Fruit fly (Drosophila melanogaster) whole organism, embryonic: ENCODE data around the gene CG31189.

Experiments
- CG10565 ChIP-seq: fragments of 200-800 bp; sonication (Bioruptor generic); optimal IDR thresholded peaks from 3 replicates; lab custom pipeline; 2016; ENCODE audit warnings: missing biosample characterization, mild to moderate bottlenecking, missing genetic modification characterization
- CG11085 ChIP-seq: fragments of 200-800 bp; sonication (Bioruptor generic); IDR thresholded peaks from 2 replicates; pipeline ENCODE4 v1.3.6; 2022; ENCODE audit warnings: missing biosample characterization, missing genetic modification characterization
- CG11504 ChIP-seq: fragments of 200-800 bp; sonication (Bioruptor generic); optimal IDR thresholded peaks from 3 replicates; lab custom pipeline; 2019; ENCODE audit warnings: missing biosample characterization, mild to moderate bottlenecking, missing genetic modification characterization, moderate library complexity
- CG12236 ChIP-seq: fragments of 200-800 bp; sonication (Bioruptor generic); optimal IDR thresholded peaks from 2 replicates; lab custom pipeline; 2016; ENCODE audit warnings: missing biosample characterization, missing genetic modification characterization
- CG12744 ChIP-seq: fragments of 200-800 bp; sonication (Bioruptor generic); optimal IDR thresholded peaks from 2 replicates; lab custom pipeline; 2016; ENCODE audit warnings: missing biosample characterization, missing genetic modification characterization
- CG16779 ChIP-seq: fragments of 200-800 bp; sonication (Bioruptor generic); IDR thresholded peaks from 2 replicates; pipeline ENCODE4 v1.3.6; 2022; ENCODE audit warnings: missing biosample characterization, missing genetic modification characterization
- CG30020 ChIP-seq: fragments of 200-800 bp; optimal IDR thresholded peaks from 2 replicates; lab custom pipeline; 2019; ENCODE audit warnings: missing biosample characterization, mild to moderate bottlenecking, missing genetic modification characterization, moderate library complexity
- CG32532 ChIP-seq: fragments of 200-800 bp; sonication (Bioruptor generic); IDR thresholded peaks from 2 replicates; pipeline ENCODE4 v1.3.6; 2022; ENCODE audit warnings: missing biosample characterization, missing genetic modification characterization
- CG34376 ChIP-seq: fragments of 200-800 bp; sonication (Bioruptor generic); optimal IDR thresholded peaks from 2 replicates; lab custom pipeline; 2018; ENCODE audit warnings: missing biosample characterization, mild to moderate bottlenecking, missing genetic modification characterization
- CG4282 ChIP-seq: fragments of 200-800 bp; sonication (Bioruptor generic); optimal IDR thresholded peaks from 2 replicates; lab custom pipeline; 2016; ENCODE audit warnings: missing biosample characterization, missing genetic modification characterization
- CG4404 ChIP-seq: fragments of 200-800 bp; sonication (Bioruptor generic); IDR thresholded peaks from 2 replicates; pipeline ENCODE4 v1.3.6; 2022; ENCODE audit warnings: missing biosample characterization, missing genetic modification characterization
- CG8359 ChIP-seq: fragments of 200-800 bp; sonication (Bioruptor generic); optimal IDR thresholded peaks from 2 replicates; lab custom pipeline; 2017; ENCODE audit warnings: missing biosample characterization, mild to moderate bottlenecking, missing genetic modification characterization, borderline replicate concordance
- Drgx ChIP-seq: fragments of 200-800 bp; sonication (Bioruptor generic); IDR thresholded peaks from 2 replicates; pipeline ENCODE4 v1.3.6; 2022; ENCODE audit warnings: missing biosample characterization, missing genetic modification characterization
- Ets97D ChIP-seq: fragments of 200-800 bp; sonication (Bioruptor generic); optimal IDR thresholded peaks from 3 replicates; lab custom pipeline; 2016; ENCODE audit warnings: missing biosample characterization, missing genetic modification characterization
- HLH3B ChIP-seq: fragments of 200-800 bp; sonication (Bioruptor generic); IDR thresholded peaks from 2 replicates; pipeline ENCODE4 v1.3.6; 2022; ENCODE audit warnings: missing biosample characterization, missing genetic modification characterization
- Hr3 ChIP-seq: fragments of 200-800 bp; sonication (Bioruptor generic); optimal IDR thresholded peaks from 3 replicates; lab custom pipeline; 2016; ENCODE audit warnings: missing biosample characterization, missing genetic modification characterization
- MBD-R2 ChIP-seq: fragments of 200-800 bp; sonication (Bioruptor generic); IDR thresholded peaks from 2 replicates; pipeline ENCODE4 v1.3.6; 2022; ENCODE audit warnings: missing biosample characterization, missing genetic modification characterization
- MTF-1 ChIP-seq: fragments of 200-800 bp; sonication (Bioruptor generic); optimal IDR thresholded peaks from 2 replicates; lab custom pipeline; 2018; ENCODE audit warnings: missing biosample characterization, mild to moderate bottlenecking, missing genetic modification characterization, borderline replicate concordance
- Med ChIP-seq: fragments of 200-800 bp; sonication (Bioruptor generic); peaks from one replicate; lab custom pipeline; 2016; ENCODE audit warnings: missing biosample characterization, missing genetic modification characterization, mild to moderate bottlenecking, inconsistent platforms, moderate library complexity
- Nf-YB ChIP-seq: fragments of 200-800 bp; sonication (Bioruptor generic); optimal IDR thresholded peaks from 3 replicates; lab custom pipeline; 2019; ENCODE audit warnings: missing biosample characterization, mild to moderate bottlenecking, missing genetic modification characterization, moderate library complexity
- Pdp1 ChIP-seq, 2 experiments: fragments of 200-800 bp; sonication (Bioruptor generic); optimal IDR thresholded peaks; 3 replicates each; lab custom pipeline; 2016; ENCODE audit warnings: missing biosample characterization in 2 of 2, missing genetic modification characterization in 2 of 2, mild to moderate bottlenecking in 1 of 2, moderate library complexity in 1 of 2
- Sry-β ChIP-seq: fragments of 200-800 bp; sonication (Bioruptor generic); optimal IDR thresholded peaks from 2 replicates; lab custom pipeline; 2018; ENCODE audit warnings: missing biosample characterization, mild to moderate bottlenecking, missing genetic modification characterization, moderate library complexity
- Sry-δ ChIP-seq: fragments of 200-800 bp; sonication (Bioruptor generic); optimal IDR thresholded peaks from 2 replicates; lab custom pipeline; 2016; ENCODE audit warnings: missing biosample characterization, missing genetic modification characterization
- TFAM ChIP-seq: fragments of 200-800 bp; sonication (Bioruptor generic); optimal IDR thresholded peaks from 2 replicates; lab custom pipeline; 2017; ENCODE audit warnings: missing biosample characterization, missing genetic modification characterization, inconsistent platforms
- Trl ChIP-seq, 3 experiments: fragments of >200 bp in 2 of 3; fragments of 200-800 bp in 1 of 3; sonication (Bioruptor generic) in 1 of 3; optimal IDR thresholded peaks; 2 replicates in 1 of 3; 3 replicates in 2 of 3; lab custom pipeline; 2016 to 2017; ENCODE audit warnings: missing biosample characterization in 1 of 3, missing genetic modification characterization in 1 of 3
- ab ChIP-seq: fragments of 200-800 bp; sonication (Bioruptor generic); optimal IDR thresholded peaks from 2 replicates; lab custom pipeline; 2016; ENCODE audit warnings: missing biosample characterization, missing genetic modification characterization
- az2 ChIP-seq: fragments of 200-800 bp; sonication (Bioruptor generic); optimal IDR thresholded peaks from 3 replicates; lab custom pipeline; 2016; ENCODE audit warnings: missing biosample characterization, missing genetic modification characterization
- chif ChIP-seq, 2 experiments: fragments of 200-800 bp; sonication (Bioruptor generic); optimal IDR thresholded peaks; 3 replicates each; lab custom pipeline; 2016; ENCODE audit warnings: missing biosample characterization in 2 of 2, missing genetic modification characterization in 2 of 2
- chinmo ChIP-seq: fragments of 200-800 bp; sonication (Bioruptor generic); IDR thresholded peaks from 4 replicates; pipeline ENCODE4 v1.3.6; 2022; ENCODE audit warnings: missing biosample characterization, missing genetic modification characterization; ENCODE audit not compliant: partially characterized antibody
- crc ChIP-seq: fragments of 200-800 bp; sonication (Bioruptor generic); optimal IDR thresholded peaks from 2 replicates; lab custom pipeline; 2016; ENCODE audit warnings: missing biosample characterization, missing genetic modification characterization
- dysf ChIP-seq: fragments of 200-800 bp; sonication (Bioruptor generic); IDR thresholded peaks from 3 replicates; pipeline ENCODE4 v1.3.6; 2022; ENCODE audit warnings: missing biosample characterization, missing genetic modification characterization
- grn ChIP-seq: fragments of 200-800 bp; sonication (Bioruptor generic); optimal IDR thresholded peaks from 3 replicates; lab custom pipeline; 2017; ENCODE audit warnings: missing biosample characterization, missing genetic modification characterization
- gt ChIP-seq: fragments of 200-800 bp; sonication (Bioruptor generic); IDR thresholded peaks from 2 replicates; pipeline ENCODE4 v1.3.6; 2022; ENCODE audit warnings: missing biosample characterization, missing genetic modification characterization
- h ChIP-seq: fragments of >200 bp; optimal IDR thresholded peaks from 2 replicates; lab custom pipeline; 2017
- hb ChIP-seq: fragments of 200-800 bp; sonication (Bioruptor generic); IDR thresholded peaks from 3 replicates; pipeline ENCODE4 v1.3.6; 2022; ENCODE audit warnings: missing biosample characterization, missing genetic modification characterization; ENCODE audit not compliant: partially characterized antibody
- jigr1 ChIP-seq: fragments of 200-800 bp; sonication (Bioruptor generic); IDR thresholded peaks from 3 replicates; pipeline ENCODE4 v1.3.6; 2022; ENCODE audit warnings: missing biosample characterization, missing genetic modification characterization
- kah ChIP-seq: fragments of 200-800 bp; sonication (Bioruptor generic); optimal IDR thresholded peaks from 2 replicates; lab custom pipeline; 2018; ENCODE audit warnings: missing biosample characterization, mild to moderate bottlenecking, missing genetic modification characterization
- lbe ChIP-seq: fragments of 200-800 bp; sonication (Bioruptor generic); optimal IDR thresholded peaks from 2 replicates; lab custom pipeline; 2016; ENCODE audit warnings: missing biosample characterization, mild to moderate bottlenecking, missing genetic modification characterization
- org-1 ChIP-seq: fragments of 200-800 bp; sonication (Bioruptor generic); optimal IDR thresholded peaks from 2 replicates; lab custom pipeline; 2017; ENCODE audit warnings: missing biosample characterization, missing genetic modification characterization
- phol ChIP-seq: fragments of 200-800 bp; sonication (Bioruptor generic); optimal IDR thresholded peaks from 3 replicates; lab custom pipeline; 2018; ENCODE audit warnings: missing biosample characterization, mild to moderate bottlenecking, missing genetic modification characterization, moderate library complexity
- psq ChIP-seq: fragments of 200-800 bp; sonication (Bioruptor generic); optimal IDR thresholded peaks from 2 replicates; lab custom pipeline; 2017; ENCODE audit warnings: missing biosample characterization, missing genetic modification characterization
- row ChIP-seq: fragments of 200-800 bp; sonication (Bioruptor generic); IDR thresholded peaks from 3 replicates; pipeline ENCODE4 v1.3.6; 2022; ENCODE audit warnings: missing biosample characterization, missing genetic modification characterization
- sens ChIP-seq: fragments of 200-800 bp; sonication (Bioruptor generic); peaks from one replicate; lab custom pipeline; 2016; ENCODE audit warnings: missing biosample characterization, missing genetic modification characterization
- sens-2 ChIP-seq: fragments of 200-800 bp; sonication (Bioruptor generic); IDR thresholded peaks from 2 replicates; pipeline ENCODE4 v1.3.6; 2022; ENCODE audit warnings: missing biosample characterization, missing genetic modification characterization
- seq ChIP-seq: fragments of 200-800 bp; sonication (Bioruptor generic); IDR thresholded peaks from 2 replicates; pipeline ENCODE4 v1.3.6; 2022; ENCODE audit warnings: missing biosample characterization, missing genetic modification characterization
- sim ChIP-seq: fragments of 200-800 bp; sonication (Bioruptor generic); IDR thresholded peaks from 2 replicates; pipeline ENCODE4 v1.3.6; 2022; ENCODE audit warnings: missing biosample characterization, missing genetic modification characterization
- sisA ChIP-seq: fragments of 200-800 bp; sonication (Bioruptor generic); IDR thresholded peaks from 2 replicates; pipeline ENCODE4 v1.3.6; 2022; ENCODE audit warnings: missing biosample characterization, missing genetic modification characterization
- sug ChIP-seq: fragments of 200-800 bp; optimal IDR thresholded peaks from 2 replicates; lab custom pipeline; 2019; ENCODE audit warnings: missing biosample characterization, mild to moderate bottlenecking, missing genetic modification characterization, moderate library complexity
- tup ChIP-seq: fragments of 200-800 bp; sonication (Bioruptor generic); optimal IDR thresholded peaks from 2 replicates; lab custom pipeline; 2016; ENCODE audit warnings: missing biosample characterization, mild to moderate bottlenecking, missing genetic modification characterization, moderate library complexity

CG31189 gene

DNA sequence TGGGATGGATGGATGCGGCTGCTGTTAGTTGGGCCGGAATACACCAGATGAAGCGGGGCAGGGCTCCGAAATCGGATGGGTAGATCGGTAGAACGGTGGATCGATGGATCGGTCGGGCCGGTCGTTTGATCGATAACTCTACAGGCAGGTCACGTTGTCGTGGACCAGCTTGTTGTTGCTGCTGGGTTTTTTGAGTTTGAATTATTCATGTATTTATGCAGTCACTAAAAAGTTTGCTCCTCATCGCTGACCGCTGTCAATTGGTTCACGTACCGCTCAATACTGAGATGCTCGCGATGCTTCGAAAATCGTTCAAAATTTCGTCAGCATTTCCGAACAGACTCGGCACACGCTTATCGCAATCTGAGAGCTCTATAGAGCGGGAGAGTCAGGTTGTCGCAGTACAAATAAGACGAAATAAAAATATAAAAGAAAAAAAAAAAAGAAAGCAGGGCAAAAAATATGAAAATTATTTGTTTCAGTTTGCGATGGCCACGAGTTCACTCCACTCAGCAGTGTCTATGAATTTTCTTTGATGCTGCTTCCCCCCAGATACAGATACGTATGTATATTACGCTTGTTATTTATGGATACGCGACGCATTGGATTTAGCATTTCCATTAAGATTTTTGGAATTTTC is 21.6 kb downstream of the CG31189 start, which contains the start of gene peg (continued):
- TF ChIP-seq lbe (GFP tag; lab: Kevin White, UChicago) (no peak), Trl (optimal IDR thresholded peaks at IDR 0.05; lab: Kevin White, UChicago) (no peak), Trl (GFP tag; optimal IDR thresholded peaks at IDR 0.05; lab: Kevin White, UChicago) (no peak), grn (GFP tag; lab: Kevin White, UChicago) (no peak), tup (GFP tag; lab: Kevin White, UChicago) (no peak), CG12236 (GFP tag; lab: Kevin White, UChicago) (no peak), sens-2 (GFP tag; lab: Robert Waterston, UW) (no peak), psq (no peak), org-1 (GFP tag; lab: Kevin White, UChicago) (no peak), CG16779 (GFP tag; lab: Robert Waterston, UW) (no peak), Pdp1 (GFP tag; optimal IDR thresholded peaks at IDR 0.05; lab: Kevin White, UChicago) (no peak), Sry-β (GFP tag; lab: Kevin White, UChicago) (no peak), CG10565 (GFP tag; lab: Kevin White, UChicago) (no peak), h (lab: Kevin White, UChicago) (no peak), Drgx (peak; percentile 59), crc (GFP tag; lab: Kevin White, UChicago) (no peak), kah (GFP tag; lab: Kevin White, UChicago) (no peak), sim (no peak), CG8359 (GFP tag; lab: Kevin White, UChicago) (no peak), CG34376 (GFP tag; lab: Kevin White, UChicago) (peak; percentile 14), CG4282 (GFP tag; lab: Kevin White, UChicago) (no peak), MBD-R2 (no peak), Med (GFP tag; lab: Kevin White, UChicago) (peak; percentile 37), HLH3B (GFP tag; lab: Robert Waterston, UW) (no peak), Nf-YB (GFP tag; lab: Kevin White, UChicago) (no peak), chinmo (GFP tag; lab: Robert Waterston, UW) (0 out of 4 replicates have a peak, but pooled peaks have one; percentile 45), row (GFP tag; lab: Robert Waterston, UW) (no peak), sens (GFP tag; lab: Kevin White, UChicago) (peak; percentile 57), CG11504 (tag; lab: Kevin White, UChicago) (no peak), jigr1 (GFP tag; lab: Robert Waterston, UW) (no peak), ab (GFP tag; lab: Kevin White, UChicago) (no peak), Sry-δ (GFP tag; lab: Kevin White, UChicago) (no peak), dysf (GFP tag; lab: Robert Waterston, UW) (no peak)

DNA sequence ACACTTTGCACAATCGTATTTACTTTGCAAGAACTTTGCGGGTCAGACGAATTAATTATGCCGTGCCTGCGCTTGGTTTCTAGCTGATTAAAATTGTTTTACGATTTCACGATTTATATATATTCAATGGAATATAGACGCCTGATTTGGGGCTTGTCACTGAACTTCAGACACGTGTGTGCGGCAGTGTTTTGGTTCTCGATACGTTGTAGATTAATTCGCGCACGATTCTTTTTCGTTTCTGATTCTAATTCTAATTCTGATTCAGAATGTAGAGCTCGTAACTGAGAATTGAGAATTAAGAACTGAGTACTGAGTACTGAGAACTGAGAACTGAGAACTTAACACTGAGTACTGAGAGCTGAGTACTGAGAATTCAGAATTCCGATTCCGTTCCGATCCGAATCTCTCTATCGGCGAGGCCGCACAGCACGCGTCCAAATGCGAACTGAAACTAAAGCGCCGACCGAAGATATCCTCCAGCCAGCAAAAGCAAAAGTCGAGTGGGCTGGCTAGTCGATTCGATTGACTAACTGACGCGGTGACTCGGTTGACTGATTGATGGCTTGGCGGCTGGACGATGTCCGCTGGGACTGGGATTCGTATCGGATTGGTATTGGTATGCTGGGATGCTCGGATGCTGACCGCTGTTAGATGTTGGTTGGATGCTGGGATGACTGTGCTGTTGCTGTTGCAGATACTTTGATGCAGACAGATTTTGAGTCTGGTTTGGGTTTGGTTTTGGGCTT is 22.7 kb downstream of the CG31189 start:
- TF ChIP-seq CG12744 (GFP tag; lab: Kevin White, UChicago) (no peak), sug (peak; percentile 17), CG34376 (GFP tag; lab: Kevin White, UChicago) (peak; percentile 45), CG12236 (GFP tag; lab: Kevin White, UChicago) (no peak), Trl (optimal IDR thresholded peaks at IDR 0.05; lab: Kevin White, UChicago) (peak in 1 of 2 experiments; percentile 26), Trl (GFP tag; optimal IDR thresholded peaks at IDR 0.05; lab: Kevin White, UChicago) (no peak), Ets97D (GFP tag; lab: Kevin White, UChicago) (no peak), MTF-1 (GFP tag; lab: Kevin White, UChicago) (no peak), gt (GFP tag; lab: Robert Waterston, UW) (no peak), Hr3 (GFP tag; lab: Kevin White, UChicago) (no peak), az2 (GFP tag; lab: Kevin White, UChicago) (no peak), CG32532 (GFP tag; lab: Robert Waterston, UW) (no peak), seq (GFP tag; lab: Robert Waterston, UW) (no peak), sisA (GFP tag; lab: Robert Waterston, UW) (no peak), TFAM (GFP tag; lab: Kevin White, UChicago) (no peak), hb (GFP tag; lab: Robert Waterston, UW) (no peak), CG4404 (no peak), CG30020 (tag; lab: Kevin White, UChicago) (no peak), chif (GFP tag; optimal IDR thresholded peaks at IDR 0.05; lab: Kevin White, UChicago) (no peak), CG11085 (GFP tag; lab: Robert Waterston, UW) (no peak), phol (tag; lab: Kevin White, UChicago) (no peak), MBD-R2 (no peak)
